Worm (Caenorhabditis elegans) whole organism, L1 larva: ENCODE measurements around the gene F54F7.6.

Source experiments
- Y116A8C.19 ChIP-seq: sonication (generic microtip); optimal IDR thresholded peaks from 2 replicates; lab custom pipeline; 2016; ENCODE audit warnings: missing compliant biosample characterization, missing genetic modification characterization, borderline replicate concordance
- blmp-1 ChIP-seq: fragments of 150-350 bp; optimal IDR thresholded peaks from 2 replicates; lab custom pipeline; 2014; ENCODE audit warnings: missing biosample characterization, missing genetic modification characterization
- dpl-1 ChIP-seq, 3 experiments: fragments of 150-350 bp in 2 of 3; sonication (generic microtip) in 1 of 3; optimal IDR thresholded peaks; 2 replicates each; lab custom pipeline; 2014 to 2017; ENCODE audit warnings: missing biosample characterization in 3 of 3, missing genetic modification characterization in 3 of 3, missing genetic modification reagents in 3 of 3
- nhr-11 ChIP-seq: fragments of 150-350 bp; optimal IDR thresholded peaks from 2 replicates; lab custom pipeline; 2014; ENCODE audit warnings: missing biosample characterization, missing genetic modification characterization
- nhr-12 ChIP-seq: sonication (generic microtip); optimal IDR thresholded peaks from 2 replicates; lab custom pipeline; 2017; ENCODE audit warnings: missing biosample characterization, missing genetic modification characterization
- nhr-237 ChIP-seq: fragments of 150-350 bp; optimal IDR thresholded peaks from 2 replicates; lab custom pipeline; 2014; ENCODE audit warnings: missing biosample characterization, missing genetic modification characterization
- nhr-28 ChIP-seq: fragments of 150-350 bp; optimal IDR thresholded peaks from 2 replicates; lab custom pipeline; 2014; ENCODE audit warnings: missing biosample characterization, missing genetic modification characterization
- zag-1 ChIP-seq: fragments of 150-350 bp; optimal IDR thresholded peaks from 2 replicates; lab custom pipeline; 2014; ENCODE audit warnings: missing biosample characterization, missing genetic modification characterization
- ztf-11 ChIP-seq, 2 experiments: sonication (generic microtip); optimal IDR thresholded peaks; 2 replicates each; lab custom pipeline; 2016 to 2017; ENCODE audit warnings: missing genetic modification characterization in 2 of 2, missing biosample characterization in 1 of 2, missing compliant biosample characterization in 1 of 2

DNA sequence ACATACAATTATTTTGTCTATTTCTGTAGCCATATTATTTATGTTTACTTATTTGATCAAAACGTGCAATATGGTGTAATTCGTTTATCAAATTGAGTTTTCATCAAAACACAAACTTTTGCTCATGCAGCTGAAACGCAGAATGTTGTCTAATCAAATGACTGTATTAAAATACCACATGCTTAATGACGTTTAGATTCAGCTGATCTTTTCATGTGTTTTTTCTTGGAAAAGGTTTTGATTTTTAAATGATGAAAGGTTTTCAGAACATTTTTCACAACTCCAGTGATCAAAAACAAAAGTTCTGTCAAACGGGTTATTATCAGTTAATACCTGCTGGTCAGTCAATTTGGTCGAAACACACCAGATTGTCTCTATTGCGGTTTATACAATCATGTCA is 10.1 kb downstream of the F54F7.6 start, which contains the start of gene Y62H9A.1:
- TF ChIP-seq dpl-1 (GFP tag; optimal IDR thresholded peaks at IDR 0.05; lab: Kevin White, UChicago): no peak
- TF ChIP-seq nhr-11 (tag; lab: Kevin White, UChicago): no peak
- TF ChIP-seq nhr-28 (tag; lab: Kevin White, UChicago): no peak
- no peak for TF ChIP-seq Y116A8C.19 (tag; lab: Kevin White, UChicago)
- no peak for TF ChIP-seq ztf-11 (tag; optimal IDR thresholded peaks at IDR 0.05; lab: Kevin White, UChicago)
- TF ChIP-seq zag-1 (tag; lab: Kevin White, UChicago): no peak
- no peak for TF ChIP-seq nhr-12 (tag; lab: Kevin White, UChicago)
- no peak for TF ChIP-seq blmp-1 (tag; lab: Kevin White, UChicago)
- no peak for TF ChIP-seq nhr-237 (tag; lab: Kevin White, UChicago)
